Fruit fly (Drosophila melanogaster) whole organism, wandering third instar larva: ENCODE measurements around the gene CG33511.

Experiments used
- CG32264 ChIP-seq: fragments of 200-800 bp; sonication (Bioruptor generic); optimal IDR thresholded peaks from 2 replicates; lab custom pipeline; 2016; ENCODE audit warnings: missing biosample characterization, missing genetic modification characterization
- CrebA ChIP-seq: fragments of 200-800 bp; sonication (Bioruptor generic); optimal IDR thresholded peaks from 2 replicates; lab custom pipeline; 2016; ENCODE audit warnings: missing biosample characterization, mild to moderate bottlenecking, missing genetic modification characterization, borderline replicate concordance
- Dif ChIP-seq: fragments of 200-275, 200-300 bp; sonication (Bioruptor generic); optimal IDR thresholded peaks from 2 replicates; lab custom pipeline; 2018; ENCODE audit warnings: missing biosample characterization, missing genetic modification characterization; ENCODE audit not compliant: partially characterized antibody
- GATAd ChIP-seq: sonication (Bioruptor generic); optimal IDR thresholded peaks from 2 replicates; lab custom pipeline; 2016; ENCODE audit warnings: missing biosample characterization, missing genetic modification characterization
- HLH106 ChIP-seq: fragments of 200-800 bp; optimal IDR thresholded peaks from 3 replicates; lab custom pipeline; 2019; ENCODE audit warnings: missing biosample characterization, mild to moderate bottlenecking, missing genetic modification characterization, moderate library complexity
- Hr78 ChIP-seq: fragments of >200 bp; optimal IDR thresholded peaks from 2 replicates; lab custom pipeline; 2017; ENCODE audit warnings: missing biosample characterization, missing genetic modification characterization
- Hr83 ChIP-seq: fragments of 200-300 bp; sonication (Bioruptor generic); optimal IDR thresholded peaks from 2 replicates; lab custom pipeline; 2016; ENCODE audit warnings: missing biosample characterization, mild to moderate bottlenecking, missing genetic modification characterization, moderate library complexity; ENCODE audit not compliant: poor library complexity, severe bottlenecking
- Jra ChIP-seq: sonication (Bioruptor generic); optimal IDR thresholded peaks from 2 replicates; lab custom pipeline; 2016; ENCODE audit warnings: missing biosample characterization, missing genetic modification characterization
- Mio ChIP-seq: sonication (Bioruptor generic); optimal IDR thresholded peaks from 2 replicates; lab custom pipeline; 2016; ENCODE audit warnings: missing biosample characterization, missing genetic modification characterization
- N ChIP-seq: fragments of >200 bp; optimal IDR thresholded peaks from 2 replicates; lab custom pipeline; 2018; ENCODE audit warnings: missing biosample characterization, missing external identifiers, missing genetic modification characterization
- OdsH ChIP-seq: fragments of 200-800 bp; sonication (Bioruptor generic); optimal IDR thresholded peaks from 2 replicates; lab custom pipeline; 2016; ENCODE audit warnings: missing biosample characterization, mild to moderate bottlenecking, missing genetic modification characterization
- Rel ChIP-seq, 2 experiments: fragments of 200-800 bp; sonication (Bioruptor generic) in 1 of 2; optimal IDR thresholded peaks; 2 replicates in 1 of 2; 3 replicates in 1 of 2; lab custom pipeline; 2016 to 2019; ENCODE audit warnings: mild to moderate bottlenecking in 2 of 2, missing biosample characterization in 2 of 2, missing genetic modification characterization in 2 of 2, moderate library complexity in 1 of 2
- Sp1 ChIP-seq: fragments of 200-800 bp; sonication (Bioruptor generic); optimal IDR thresholded peaks from 3 replicates; lab custom pipeline; 2019; ENCODE audit warnings: missing biosample characterization, mild to moderate bottlenecking, missing genetic modification characterization, moderate library complexity
- Vsx2 ChIP-seq: fragments of 200-300, 225-300 bp; sonication (Bioruptor generic); optimal IDR thresholded peaks from 2 replicates; lab custom pipeline; 2018; ENCODE audit warnings: missing biosample characterization, missing genetic modification characterization; ENCODE audit not compliant: partially characterized antibody
- br ChIP-seq: fragments of 200-800 bp; sonication (Bioruptor generic); optimal IDR thresholded peaks from 2 replicates; lab custom pipeline; 2016; ENCODE audit warnings: missing biosample characterization, missing genetic modification characterization
- brk ChIP-seq: fragments of 200-800 bp; sonication (Bioruptor generic); optimal IDR thresholded peaks from 2 replicates; lab custom pipeline; 2016; ENCODE audit warnings: missing biosample characterization, mild to moderate bottlenecking, missing genetic modification characterization
- dl ChIP-seq, 2 experiments: fragments of 175-275, 200-275 bp in 1 of 2; fragments of 200-275 bp in 1 of 2; sonication (Bioruptor generic); optimal IDR thresholded peaks; lab custom pipeline; 2018; ENCODE audit warnings: mild to moderate bottlenecking in 2 of 2, missing biosample characterization in 2 of 2, missing genetic modification characterization in 2 of 2, moderate library complexity in 2 of 2; ENCODE audit not compliant: partially characterized antibody in 2 of 2, insufficient read depth in 1 of 2
- dmrt93B ChIP-seq: fragments of 200-800 bp; sonication (Bioruptor generic); optimal IDR thresholded peaks from 2 replicates; lab custom pipeline; 2018; ENCODE audit warnings: missing biosample characterization, mild to moderate bottlenecking, missing genetic modification characterization
- dsf ChIP-seq: sonication (Bioruptor generic); optimal IDR thresholded peaks from 2 replicates; lab custom pipeline; 2016; ENCODE audit warnings: missing biosample characterization, missing genetic modification characterization, borderline replicate concordance
- ey ChIP-seq: fragments of 200-800 bp; sonication (Bioruptor generic); optimal IDR thresholded peaks from 2 replicates; lab custom pipeline; 2016; ENCODE audit warnings: missing biosample characterization, missing genetic modification characterization
- foxo ChIP-seq, 2 experiments: fragments of 200-800 bp; sonication (Bioruptor generic); optimal IDR thresholded peaks; 2 replicates in 1 of 2; 3 replicates in 1 of 2; lab custom pipeline; 2016 to 2017; ENCODE audit warnings: missing biosample characterization in 2 of 2, missing genetic modification characterization in 2 of 2
- fru ChIP-seq: fragments of 200-800 bp; sonication (Bioruptor generic); optimal IDR thresholded peaks from 3 replicates; lab custom pipeline; 2016; ENCODE audit warnings: missing biosample characterization, mild to moderate bottlenecking, missing genetic modification characterization
- h ChIP-seq: fragments of 200-800 bp; sonication (Bioruptor generic); optimal IDR thresholded peaks from 3 replicates; lab custom pipeline; 2016; ENCODE audit warnings: missing biosample characterization, mild to moderate bottlenecking, missing genetic modification characterization
- jim ChIP-seq: fragments of 175-275, 200-325 bp; sonication (Bioruptor generic); optimal IDR thresholded peaks from 2 replicates; lab custom pipeline; 2016; ENCODE audit warnings: missing biosample characterization, mild to moderate bottlenecking, missing genetic modification characterization
- lola ChIP-seq: fragments of >200 bp; optimal IDR thresholded peaks from 2 replicates; lab custom pipeline; 2017; ENCODE audit warnings: missing biosample characterization, missing genetic modification characterization
- pan ChIP-seq: fragments of >200 bp; optimal IDR thresholded peaks from 2 replicates; lab custom pipeline; 2017
- psq ChIP-seq: fragments of 200-800 bp; sonication (Bioruptor generic); optimal IDR thresholded peaks from 3 replicates; lab custom pipeline; 2017; ENCODE audit warnings: missing biosample characterization, mild to moderate bottlenecking, missing genetic modification characterization, moderate library complexity
- rgr ChIP-seq: fragments of 200-800 bp; sonication (Bioruptor generic); optimal IDR thresholded peaks from 3 replicates; lab custom pipeline; 2016; ENCODE audit warnings: missing biosample characterization, mild to moderate bottlenecking, missing genetic modification characterization
- sv ChIP-seq: fragments of 200-800 bp; sonication (Bioruptor generic); optimal IDR thresholded peaks from 3 replicates; lab custom pipeline; 2016; ENCODE audit warnings: missing biosample characterization, missing genetic modification characterization
- usp ChIP-seq: fragments of >200 bp; optimal IDR thresholded peaks from 2 replicates; lab custom pipeline; 2017; ENCODE audit warnings: missing biosample characterization, missing genetic modification characterization
- woc ChIP-seq: sonication (Bioruptor generic); optimal IDR thresholded peaks from 2 replicates; lab custom pipeline; 2016; ENCODE audit warnings: missing biosample characterization, mild to moderate bottlenecking, missing genetic modification characterization

CG33511 gene

DNA sequence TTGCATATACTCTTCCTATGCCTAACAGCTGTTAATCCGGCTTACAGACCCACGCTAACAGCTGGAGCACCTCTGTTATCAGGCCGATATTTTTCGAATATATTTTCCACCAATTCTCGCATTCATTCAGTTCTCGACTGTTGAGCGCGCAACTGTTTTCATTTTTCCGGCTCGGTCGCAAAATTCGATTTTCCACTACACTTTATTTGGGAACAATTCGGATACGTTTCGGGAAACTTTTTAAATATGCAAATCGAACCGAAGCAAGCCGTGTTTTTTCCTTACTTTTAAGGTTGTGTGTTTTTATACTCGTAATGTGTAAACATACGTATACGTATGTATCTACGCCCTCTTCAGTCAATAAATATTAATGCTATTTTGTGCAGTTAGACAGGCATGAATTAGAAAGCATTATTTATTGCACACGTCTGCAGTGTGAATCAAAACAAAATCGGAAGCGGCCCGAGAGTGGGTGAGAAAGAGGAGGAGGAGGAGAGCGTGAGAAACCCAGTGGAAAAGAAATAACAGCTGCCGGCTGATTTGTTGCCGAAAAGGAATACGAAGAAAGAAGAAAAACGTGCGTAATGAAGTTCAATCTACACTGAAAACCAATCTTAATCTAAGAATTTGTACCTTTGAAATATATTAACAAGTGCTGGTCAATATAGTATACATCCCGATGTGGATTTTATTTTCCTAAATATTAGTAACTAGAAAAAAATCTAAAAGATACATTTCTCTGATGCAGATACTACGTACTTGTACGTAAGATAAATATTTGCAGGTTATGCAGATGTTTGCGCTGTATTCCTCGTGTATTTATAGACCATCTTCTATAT lies 25.6 kb upstream of the CG33511 start:
- TF ChIP-seq Sp1 (GFP tag; lab: Kevin White, UChicago) (no peak), CG32264 (GFP tag; lab: Kevin White, UChicago) (peak; percentile 6), ey (GFP tag; lab: Kevin White, UChicago) (peak; percentile 31), Mio (GFP tag; lab: Kevin White, UChicago) (no peak), OdsH (GFP tag; lab: Kevin White, UChicago) (peak; percentile 28), dmrt93B (no peak), h (peak; percentile 48), jim (GFP tag; lab: Kevin White, UChicago) (no peak), foxo (GFP tag; optimal IDR thresholded peaks at IDR 0.05; lab: Kevin White, UChicago) (peak in 1 of 2 experiments; percentile 39), sv (GFP tag; lab: Kevin White, UChicago) (no peak), Hr78 (GFP tag; lab: Kevin White, UChicago) (no peak), woc (GFP tag; lab: Kevin White, UChicago) (peak; percentile 42), GATAd (GFP tag; lab: Kevin White, UChicago) (no peak), rgr (GFP tag; lab: Kevin White, UChicago) (peak; percentile 31), psq (GFP tag; lab: Kevin White, UChicago) (peak; percentile 91), fru (GFP tag; lab: Kevin White, UChicago) (peak; percentile 29), br (GFP tag; lab: Kevin White, UChicago) (no peak), Jra (no peak), Hr83 (no peak)

DNA sequence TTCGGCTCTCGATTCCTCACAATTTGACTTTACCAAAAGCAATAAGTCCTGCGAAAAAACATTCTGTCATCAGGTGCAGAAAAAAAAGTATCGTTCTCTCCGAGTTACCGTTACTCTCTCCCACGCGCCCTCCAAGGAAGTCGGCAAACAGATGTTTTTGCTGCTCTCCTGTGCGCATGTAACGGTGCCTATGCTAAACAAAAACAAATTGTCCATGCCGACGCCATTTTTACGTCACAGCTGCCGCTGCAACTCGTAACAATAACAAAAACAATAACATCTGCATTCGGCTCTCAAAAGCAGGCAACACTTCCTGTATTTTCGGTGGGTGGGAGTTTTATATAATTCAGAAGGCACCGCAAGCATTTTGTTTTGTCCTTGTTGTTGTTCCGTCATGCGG lies 22.8 kb upstream of the CG33511 start:
- TF ChIP-seq Sp1 (GFP tag; lab: Kevin White, UChicago): no peak
- no peak for TF ChIP-seq GATAd (GFP tag; lab: Kevin White, UChicago)
- TF ChIP-seq lola: no peak
- TF ChIP-seq usp (GFP tag; lab: Kevin White, UChicago): no peak
- no peak for TF ChIP-seq Dif
- TF ChIP-seq Rel (GFP tag; optimal IDR thresholded peaks at IDR 0.05; lab: Kevin White, UChicago): no peak
- no peak for TF ChIP-seq Rel (tag; optimal IDR thresholded peaks at IDR 0.05; lab: Kevin White, UChicago)
- no peak for TF ChIP-seq dsf
- no peak for TF ChIP-seq pan (lab: Kevin White, UChicago)
- no peak for TF ChIP-seq Vsx2 (GFP tag; lab: Kevin White, UChicago)
- TF ChIP-seq OdsH (GFP tag; lab: Kevin White, UChicago): no peak
- TF ChIP-seq br (GFP tag; lab: Kevin White, UChicago): no peak
- TF ChIP-seq psq (GFP tag; lab: Kevin White, UChicago): no peak
- TF ChIP-seq CrebA (GFP tag; lab: Kevin White, UChicago): no peak

DNA sequence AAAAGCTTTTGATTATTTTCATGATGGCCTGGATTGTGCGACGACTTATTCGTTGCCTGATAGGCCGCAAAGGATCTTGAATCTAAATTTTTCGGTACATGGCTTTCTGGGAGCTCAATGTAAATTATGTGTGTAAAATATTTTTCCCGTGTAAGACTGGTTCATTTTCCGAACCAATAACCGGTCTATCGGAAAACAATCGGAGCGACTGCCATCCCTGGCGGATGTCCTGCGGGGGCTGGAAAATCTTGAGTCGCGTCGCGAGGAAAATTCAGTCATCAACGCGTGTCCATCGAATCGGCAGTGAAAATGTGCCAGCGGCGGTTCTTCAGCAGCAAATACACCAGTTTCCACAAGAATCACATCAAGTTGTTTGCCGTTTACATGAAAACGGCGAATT lies 22.0 kb upstream of the CG33511 start, which contains the start of the genes CG46307 and Nhe2:
Gene CG46307 (plus strand): TSS at position 243 of the 400 bp plus-strand sequence.
Gene Nhe2 (plus strand): TSS at position 243 of the 400 bp plus-strand sequence.
- no peak for TF ChIP-seq Mio (GFP tag; lab: Kevin White, UChicago)
- TF ChIP-seq dsf: no peak
- no peak for TF ChIP-seq woc (GFP tag; lab: Kevin White, UChicago)
- no peak for TF ChIP-seq dl (GFP tag; optimal IDR thresholded peaks at IDR 0.05; lab: Kevin White, UChicago; ENCODE audit: insufficient read depth in 1 of 2, partially characterized antibody in 2 of 2)
- no peak for TF ChIP-seq brk (GFP tag; lab: Kevin White, UChicago)
- TF ChIP-seq N (GFP tag; lab: Kevin White, UChicago): no peak
- TF ChIP-seq jim (GFP tag; lab: Kevin White, UChicago): no peak
- TF ChIP-seq HLH106 (tag; lab: Kevin White, UChicago): no peak
